Worm (Caenorhabditis elegans) whole organism, young adult: ENCODE measurements around the gene let-653.
A peak's percentile ranks its signal among the peaks of the same experiment; 100 is the strongest.

Source experiments
- F22D6.2 ChIP-seq: sonication (generic microtip); optimal IDR thresholded peaks from 2 replicates; lab custom pipeline; 2016; ENCODE audit warnings: mild to moderate bottlenecking, missing genetic modification characterization, missing compliant biosample characterization
- Y67H2A.10 ChIP-seq: fragments of 200-800 bp; sonication (Bioruptor generic); conservative IDR thresholded peaks from 2 replicates; pipeline ENCODE4 v1.3.6; 2022; ENCODE audit warnings: missing genetic modification reagents, missing genetic modification characterization, missing compliant biosample characterization
- attf-5 ChIP-seq: fragments of 200-800 bp; sonication (Bioruptor generic); optimal IDR thresholded peaks from 2 replicates; lab custom pipeline; 2018; ENCODE audit warnings: mild to moderate bottlenecking, missing genetic modification characterization, missing compliant biosample characterization
- ceh-100 ChIP-seq: fragments of 200-800 bp; sonication (Bioruptor generic); IDR thresholded peaks from 2 replicates; pipeline ENCODE4 v1.3.6; 2022; ENCODE audit warnings: missing genetic modification reagents, missing genetic modification characterization, missing compliant biosample characterization
- ceh-27 ChIP-seq: fragments of 200-800 bp; sonication (Bioruptor generic); optimal IDR thresholded peaks from 2 replicates; lab custom pipeline; 2018; ENCODE audit warnings: mild to moderate bottlenecking, missing genetic modification characterization, moderate library complexity, missing compliant biosample characterization
- egl-44 ChIP-seq: fragments of 200-800 bp; sonication (Bioruptor generic); IDR thresholded peaks from 2 replicates; pipeline ENCODE4 v1.3.6; 2022; ENCODE audit warnings: missing genetic modification reagents, missing genetic modification characterization, missing compliant biosample characterization
- nhr-27 ChIP-seq: fragments of 200-800 bp; sonication (Bioruptor generic); optimal IDR thresholded peaks from 2 replicates; lab custom pipeline; 2018; ENCODE audit warnings: mild to moderate bottlenecking, missing genetic modification characterization, moderate library complexity, missing compliant biosample characterization
- rec-8 ChIP-seq, 2 experiments: sonication (generic microtip); optimal IDR thresholded peaks; 2 replicates each; lab custom pipeline; 2016; ENCODE audit warnings: mild to moderate bottlenecking in 2 of 2, missing genetic modification characterization in 2 of 2, missing genetic modification reagents in 2 of 2, missing genotype in 2 of 2, missing biosample characterization in 1 of 2, missing compliant biosample characterization in 1 of 2, moderate library complexity in 1 of 2
- repo-1 ChIP-seq: sonication (generic microtip); optimal IDR thresholded peaks from 2 replicates; lab custom pipeline; 2017; ENCODE audit warnings: mild to moderate bottlenecking, missing genetic modification characterization, missing compliant biosample characterization
- sea-2 ChIP-seq: fragments of 200-800 bp; sonication (Bioruptor generic); IDR thresholded peaks from 2 replicates; pipeline ENCODE4 v1.3.6; 2022; ENCODE audit warnings: missing genetic modification characterization, missing compliant biosample characterization

DNA sequence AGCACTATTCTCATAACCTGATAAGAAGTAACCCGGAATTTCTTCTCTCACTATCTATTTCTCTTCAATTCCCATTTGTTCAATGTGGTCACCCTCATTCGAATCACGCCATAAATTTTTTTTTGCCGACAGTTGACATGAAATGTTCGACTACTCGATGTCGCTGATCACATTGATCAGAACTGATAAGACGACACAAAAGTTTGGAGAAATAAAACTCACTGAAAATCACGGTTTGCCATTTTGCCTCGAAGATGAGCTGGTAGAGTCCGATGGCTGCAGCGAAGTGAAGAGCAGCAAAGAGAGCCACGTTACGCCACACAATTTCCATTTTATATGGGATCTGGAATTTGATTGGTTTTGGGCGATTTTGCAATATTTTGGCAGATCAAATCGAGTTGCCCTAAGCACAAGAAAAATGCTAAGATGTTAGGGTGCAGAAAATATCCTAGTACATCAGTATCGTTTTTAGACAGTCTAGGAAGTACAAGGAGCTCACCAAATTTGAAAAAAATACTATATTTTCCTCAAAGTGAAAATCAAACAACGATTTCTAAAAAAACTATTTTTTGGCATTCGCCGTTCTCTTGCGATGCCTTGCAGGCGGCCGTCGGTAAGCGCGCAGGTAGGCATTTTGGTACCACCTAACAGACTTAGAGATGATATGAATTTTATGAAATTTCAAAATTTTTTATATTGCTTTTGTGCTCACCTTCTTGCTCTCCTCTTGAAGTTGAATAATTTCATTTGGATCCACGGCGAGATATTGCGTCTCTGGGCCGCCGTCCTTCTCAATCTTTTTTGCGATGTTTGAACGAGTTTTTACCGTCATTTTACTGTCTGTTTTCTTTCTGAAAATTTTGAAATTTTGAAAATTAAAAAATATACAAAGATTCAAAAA lies 29.7 kb downstream of the let-653 start, which contains the start of gene fat-6:
- TF ChIP-seq repo-1 (tag; lab: Kevin White, UChicago) (peak; percentile 75), F22D6.2 (tag; lab: Kevin White, UChicago) (no peak), egl-44 (no peak), ceh-27 (GFP tag; lab: Kevin White, UChicago) (no peak), nhr-27 (tag; lab: Kevin White, UChicago) (no peak), Y67H2A.10 (no peak), sea-2 (GFP tag; lab: Robert Waterston, UW) (no peak), ceh-100 (GFP tag; lab: Robert Waterston, UW) (no peak), attf-5 (no peak), rec-8 (tag; optimal IDR thresholded peaks at IDR 0.05; lab: Kevin White, UChicago) (no peak)
